Fruit fly (Drosophila melanogaster): ENCODE measurements around the gene CG4887.

Gene CG4887

dm6 chr2L:1172704-1173107 lies at the start of gene CG4887, which contains the start of gene Charon (continued):
- TF ChIP-seq fd64A (GFP tag; optimal IDR thresholded peaks at IDR 0.05) (no peak), unpg (GFP tag; optimal IDR thresholded peaks at IDR 0.05) (no peak), CG17186 (GFP tag; optimal IDR thresholded peaks at IDR 0.05) (peak; percentile 24), TFAM (GFP tag; optimal IDR thresholded peaks at IDR 0.05) (peak; percentile 8), Ssrp (tag; optimal IDR thresholded peaks at IDR 0.05) (peak; percentile 80), nmo (GFP tag; optimal IDR thresholded peaks at IDR 0.05) (peak; percentile 89), CG11504 (tag; optimal IDR thresholded peaks at IDR 0.05) (no peak), fru (optimal IDR thresholded peaks at IDR 0.05) (no peak), Hsf (GFP tag; optimal IDR thresholded peaks at IDR 0.05) (peak; percentile 89), exex (tag; optimal IDR thresholded peaks at IDR 0.05) (no peak), otp (GFP tag; IDR thresholded peaks at IDR 0.05) (no peak), disco-r (GFP tag; optimal IDR thresholded peaks at IDR 0.05) (peak; percentile 48), Rfx (GFP tag; IDR thresholded peaks at IDR 0.05) (peak; percentile 91), Hr51 (GFP tag; optimal IDR thresholded peaks at IDR 0.05) (peak in 1 of 2 experiments; percentile 83), E2f1 (GFP tag; IDR thresholded peaks at IDR 0.05) (peak; percentile 77), CG17568 (GFP tag; optimal IDR thresholded peaks at IDR 0.05) (no peak), nom (GFP tag; optimal IDR thresholded peaks at IDR 0.05) (peak; percentile 52), toy (GFP tag; IDR thresholded peaks at IDR 0.05) (peak; percentile 21; the same call in 1 of the 2 replicates), CG6813 (GFP tag; optimal IDR thresholded peaks at IDR 0.05) (no peak), sqz (GFP tag; optimal IDR thresholded peaks at IDR 0.05) (no peak), Six4 (GFP tag; optimal IDR thresholded peaks at IDR 0.05) (peak; percentile 75), CG1529 (GFP tag; optimal IDR thresholded peaks at IDR 0.05) (no peak), CG17912 (GFP tag; optimal IDR thresholded peaks at IDR 0.05) (peak; percentile 19), CG9437 (GFP tag; optimal IDR thresholded peaks at IDR 0.05) (peak; percentile 67), chif (GFP tag; optimal IDR thresholded peaks at IDR 0.05) (peak; percentile 75 to 84), CG8359 (GFP tag; optimal IDR thresholded peaks at IDR 0.05; ENCODE audit: borderline replicate concordance) (no peak), Bgb (GFP tag; IDR thresholded peaks at IDR 0.05; ENCODE audit: partially characterized antibody) (peak; percentile 63), fd3F (GFP tag; optimal IDR thresholded peaks at IDR 0.05) (peak; percentile 76), rib (GFP tag; IDR thresholded peaks at IDR 0.05) (peak; percentile 66), CG5245 (GFP tag; optimal IDR thresholded peaks at IDR 0.05) (peak; percentile 66), CG4424 (GFP tag; optimal IDR thresholded peaks at IDR 0.05) (peak; percentile 89), Elba2 (GFP tag; optimal IDR thresholded peaks at IDR 0.05) (peak; percentile 87), CG16813 (GFP tag; IDR thresholded peaks at IDR 0.05; ENCODE audit: partially characterized antibody) (peak; percentile 75), klu (GFP tag; IDR thresholded peaks at IDR 0.05) (peak; percentile 68; the same call in 1 of the 2 replicates), CkIIα-i1 (GFP tag; IDR thresholded peaks at IDR 0.05) (no peak), YL-1 (GFP tag; optimal IDR thresholded peaks at IDR 0.05) (peak; percentile 85), shn (GFP tag; optimal IDR thresholded peaks at IDR 0.05) (peak; percentile 85), crol (GFP tag; IDR thresholded peaks at IDR 0.05) (no peak), row (GFP tag; IDR thresholded peaks at IDR 0.05) (peak; percentile 95), CG18619 (GFP tag; optimal IDR thresholded peaks at IDR 0.05) (peak; percentile 66), ttk (GFP tag; IDR thresholded peaks at IDR 0.05) (peak; percentile 74), CG6683 (GFP tag; optimal IDR thresholded peaks at IDR 0.05) (peak; percentile 66), sug (tag; optimal IDR thresholded peaks at IDR 0.05) (no peak), CG13287 (GFP tag; IDR thresholded peaks at IDR 0.05; ENCODE audit: partially characterized antibody) (peak; percentile 80), ham (GFP tag; IDR thresholded peaks at IDR 0.05) (no peak), CG10654 (GFP tag; optimal IDR thresholded peaks at IDR 0.05) (peak; percentile 85), Sin3A (optimal IDR thresholded peaks at IDR 0.05) (peak; percentile 89), HmgZ (tag; optimal IDR thresholded peaks at IDR 0.05) (peak; percentile 89), Hey (tag; optimal IDR thresholded peaks at IDR 0.05) (no peak), CG12299 (tag; optimal IDR thresholded peaks at IDR 0.05) (peak; percentile 71), HLH3B (GFP tag; IDR thresholded peaks at IDR 0.05) (peak; percentile 64)
